Worm (Caenorhabditis elegans) whole organism, mixed stage, embryonic: Measurements from ENCODE around the gene clp-4.

Source experiments
- elt-3 ChIP-seq: fragments of 150-350 bp; optimal IDR thresholded peaks from 2 replicates; lab custom pipeline; 2014; ENCODE audit warnings: missing biosample characterization, missing genetic modification characterization
- ham-2 ChIP-seq: fragments of 200-800 bp; sonication (Bioruptor generic); optimal IDR thresholded peaks from 2 replicates; lab custom pipeline; 2018; ENCODE audit warnings: mild to moderate bottlenecking, missing genetic modification characterization, missing compliant biosample characterization
- lin-13 ChIP-seq: fragments of 150-350 bp; optimal IDR thresholded peaks from 2 replicates; lab custom pipeline; 2014; ENCODE audit warnings: missing biosample characterization, missing genetic modification characterization
- mep-1 ChIP-seq: fragments of 150-350 bp; optimal IDR thresholded peaks from 2 replicates; lab custom pipeline; 2017; ENCODE audit warnings: missing biosample characterization, missing genetic modification reagents, missing genetic modification characterization, inconsistent platforms
- nhr-237 ChIP-seq: fragments of 150-350 bp; optimal IDR thresholded peaks from 2 replicates; lab custom pipeline; 2014; ENCODE audit warnings: missing biosample characterization, missing genetic modification characterization
- nhr-28 ChIP-seq: fragments of 150-350 bp; optimal IDR thresholded peaks from 2 replicates; lab custom pipeline; 2014; ENCODE audit warnings: missing biosample characterization, missing genetic modification characterization
- sptf-1 ChIP-seq: sonication (generic microtip); optimal IDR thresholded peaks from 2 replicates; lab custom pipeline; 2017; ENCODE audit warnings: mild to moderate bottlenecking, missing genetic modification characterization, moderate library complexity, missing compliant biosample characterization
- unc-120 ChIP-seq: sonication (generic microtip); optimal IDR thresholded peaks from 2 replicates; lab custom pipeline; 2017; ENCODE audit warnings: missing genetic modification characterization, missing compliant biosample characterization; ENCODE audit not compliant: poor library complexity, severe bottlenecking
- zip-8 ChIP-seq: fragments of 150-350 bp; optimal IDR thresholded peaks from 2 replicates; lab custom pipeline; 2014; ENCODE audit warnings: missing biosample characterization, missing genetic modification characterization
- ztf-11 ChIP-seq: fragments of 150-350 bp; optimal IDR thresholded peaks from 2 replicates; lab custom pipeline; 2014; ENCODE audit warnings: missing biosample characterization, missing genetic modification characterization

ce11 chrIII:1818001-1818655, at the start of gene clp-4:
- no peak for TF ChIP-seq nhr-28 (tag; lab: Kevin White, UChicago)
- no peak for TF ChIP-seq sptf-1 (tag; lab: Kevin White, UChicago)
- no peak for TF ChIP-seq ztf-11 (tag; lab: Kevin White, UChicago)
- TF ChIP-seq mep-1 (tag; lab: Kevin White, UChicago): no peak
- TF ChIP-seq unc-120: no peak
- TF ChIP-seq lin-13 (tag; lab: Kevin White, UChicago): no peak
- no peak for TF ChIP-seq ham-2 (GFP tag; lab: Kevin White, UChicago)
- TF ChIP-seq zip-8 (tag; lab: Kevin White, UChicago): no peak
- no peak for TF ChIP-seq nhr-237
- no peak for TF ChIP-seq elt-3 (tag; lab: Kevin White, UChicago)
